Fruit fly (Drosophila melanogaster) whole organism, adult: ENCODE data around the gene mnd.

Source experiments
- CG7045 ChIP-seq: fragments of 200-800 bp; sonication (Bioruptor generic); optimal IDR thresholded peaks from 2 replicates; lab custom pipeline; 2017; ENCODE audit warnings: missing biosample characterization, mild to moderate bottlenecking, missing genetic modification characterization
- Crg-1 ChIP-seq: fragments of 200-800 bp; sonication (Bioruptor generic); optimal IDR thresholded peaks from 2 replicates; lab custom pipeline; 2016; ENCODE audit warnings: missing biosample characterization, missing genetic modification characterization
- cic ChIP-seq: fragments of 200-800 bp; sonication (Bioruptor generic); optimal IDR thresholded peaks from 2 replicates; lab custom pipeline; 2017; ENCODE audit warnings: missing biosample characterization, mild to moderate bottlenecking, missing genetic modification characterization, moderate library complexity
- cnc ChIP-seq, 2 experiments: fragments of >200 bp; optimal IDR thresholded peaks; 2 replicates each; lab custom pipeline; 2017
- kay ChIP-seq: fragments of 200-800 bp; sonication (Bioruptor generic); peaks from one replicate; lab custom pipeline; 2016; ENCODE audit warnings: missing biosample characterization, missing genetic modification characterization, borderline replicate concordance
- ovo ChIP-seq: fragments of 200-800 bp; sonication (Bioruptor generic); optimal IDR thresholded peaks from 2 replicates; lab custom pipeline; 2016; ENCODE audit warnings: missing biosample characterization, missing genetic modification characterization

DNA sequence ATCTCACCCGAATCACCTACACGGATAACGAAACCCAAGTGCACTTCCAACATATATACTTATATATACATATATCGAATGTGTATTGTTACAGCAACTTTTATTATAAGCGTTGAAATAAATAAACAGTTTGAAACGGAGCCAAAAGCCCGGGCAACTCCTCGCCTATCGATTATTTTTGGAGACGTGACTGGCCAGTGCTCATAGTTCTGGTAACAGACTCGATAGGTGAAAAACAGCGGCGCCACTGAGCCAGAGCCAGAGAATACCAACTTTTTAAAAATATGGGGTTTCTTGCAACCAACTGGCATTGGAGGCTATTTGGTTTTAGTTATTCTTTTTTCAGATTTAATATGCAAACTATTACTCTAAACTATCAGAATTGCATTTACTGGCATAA lies 42.1 kb upstream of the mnd start:
- no peak for TF ChIP-seq cic (GFP tag; lab: Kevin White, UChicago)
- TF ChIP-seq ovo (GFP tag; lab: Kevin White, UChicago) = no peak
- TF ChIP-seq CG7045 (GFP tag; lab: Kevin White, UChicago) = no peak
- TF ChIP-seq cnc (optimal IDR thresholded peaks at IDR 0.05; lab: Kevin White, UChicago) = no peak
- TF ChIP-seq Crg-1 (GFP tag; lab: Kevin White, UChicago) = no peak
- TF ChIP-seq kay = no peak
